Fruit fly (Drosophila melanogaster) whole organism, prepupa: ENCODE measurements around the gene Gasp.
A peak's percentile ranks its signal among the peaks of the same experiment; 100 is the strongest.

Source experiments
- CG10631 ChIP-seq: fragments of 200-800 bp; sonication (Bioruptor generic); optimal IDR thresholded peaks from 2 replicates; lab custom pipeline; 2016; ENCODE audit warnings: missing biosample characterization, missing genetic modification characterization
- CG11294 ChIP-seq: fragments of 200-800 bp; sonication (Bioruptor generic); IDR thresholded peaks from 2 replicates; pipeline ENCODE4 v1.3.6; 2022; ENCODE audit warnings: missing biosample characterization, missing genetic modification characterization
- CG1621 ChIP-seq: fragments of 200-800 bp; sonication (Bioruptor generic); optimal IDR thresholded peaks from 3 replicates; lab custom pipeline; 2018; ENCODE audit warnings: missing biosample characterization, mild to moderate bottlenecking, missing genetic modification characterization
- CG16779 ChIP-seq: fragments of 200-800 bp; sonication (Bioruptor generic); optimal IDR thresholded peaks from 3 replicates; lab custom pipeline; 2017; ENCODE audit warnings: missing biosample characterization, mild to moderate bottlenecking, missing genetic modification characterization
- CG3032 ChIP-seq: fragments of 200-800 bp; optimal IDR thresholded peaks from 2 replicates; lab custom pipeline; 2019; ENCODE audit warnings: missing biosample characterization, mild to moderate bottlenecking, missing genetic modification characterization, moderate library complexity
- CG31627 ChIP-seq: fragments of 200-800 bp; sonication (Bioruptor generic); optimal IDR thresholded peaks from 3 replicates; lab custom pipeline; 2016; ENCODE audit warnings: missing biosample characterization, missing genetic modification characterization
- CG32006 ChIP-seq: fragments of 200-800 bp; sonication (Bioruptor generic); optimal IDR thresholded peaks from 3 replicates; lab custom pipeline; 2017; ENCODE audit warnings: missing biosample characterization, mild to moderate bottlenecking, missing genetic modification characterization
- CG4318 ChIP-seq: fragments of 200-800 bp; sonication (Bioruptor generic); optimal IDR thresholded peaks from 3 replicates; lab custom pipeline; 2017; ENCODE audit warnings: missing biosample characterization, mild to moderate bottlenecking, missing genetic modification characterization
- CG6163 ChIP-seq: fragments of 200-800 bp; sonication (Bioruptor generic); IDR thresholded peaks from 3 replicates; pipeline ENCODE4 v1.3.6; 2022; ENCODE audit warnings: missing biosample characterization, missing genetic modification characterization
- CG6276 ChIP-seq: fragments of 200-800 bp; sonication (Bioruptor generic); optimal IDR thresholded peaks from 2 replicates; lab custom pipeline; 2017; ENCODE audit warnings: missing biosample characterization, mild to moderate bottlenecking, missing genetic modification characterization
- CG6792 ChIP-seq: fragments of 200-800 bp; sonication (Bioruptor generic); optimal IDR thresholded peaks from 3 replicates; lab custom pipeline; 2016; ENCODE audit warnings: missing biosample characterization, missing genetic modification characterization
- CG6854 ChIP-seq: fragments of 200-800 bp; sonication (Bioruptor generic); optimal IDR thresholded peaks from 2 replicates; lab custom pipeline; 2017; ENCODE audit warnings: missing biosample characterization, mild to moderate bottlenecking, missing genetic modification characterization
- CG7368 ChIP-seq: fragments of 200-800 bp; sonication (Bioruptor generic); optimal IDR thresholded peaks from 3 replicates; lab custom pipeline; 2016; ENCODE audit warnings: missing biosample characterization, missing genetic modification characterization
- CG8319 ChIP-seq: fragments of 200-800 bp; sonication (Bioruptor generic); optimal IDR thresholded peaks from 3 replicates; lab custom pipeline; 2016; ENCODE audit warnings: missing biosample characterization, missing genetic modification characterization
- CG8632 ChIP-seq: fragments of 200-800 bp; sonication (Bioruptor generic); optimal IDR thresholded peaks from 3 replicates; lab custom pipeline; 2016; ENCODE audit warnings: missing biosample characterization, missing genetic modification characterization
- CG9139 ChIP-seq: fragments of 200-800 bp; sonication (Bioruptor generic); optimal IDR thresholded peaks from 3 replicates; lab custom pipeline; 2017; ENCODE audit warnings: missing biosample characterization, mild to moderate bottlenecking, missing genetic modification characterization
- Eip75B ChIP-seq: fragments of 200-800 bp; sonication (Bioruptor generic); optimal IDR thresholded peaks from 3 replicates; lab custom pipeline; 2016; ENCODE audit warnings: missing biosample characterization, missing genetic modification characterization
- Eip78C ChIP-seq: fragments of 200-800 bp; sonication (Bioruptor generic); peaks from one replicate; lab custom pipeline; 2016; ENCODE audit warnings: missing biosample characterization, missing genetic modification characterization
- Ets96B ChIP-seq: fragments of 200-800 bp; optimal IDR thresholded peaks from 2 replicates; lab custom pipeline; 2019; ENCODE audit warnings: missing biosample characterization, mild to moderate bottlenecking, missing genetic modification characterization, moderate library complexity
- Gug ChIP-seq: fragments of 200-800 bp; sonication (Bioruptor generic); IDR thresholded peaks from 2 replicates; pipeline ENCODE4 v1.3.6; 2022; ENCODE audit warnings: missing biosample characterization, missing genetic modification characterization
- Hr38 ChIP-seq: sonication (Bioruptor generic); optimal IDR thresholded peaks from 2 replicates; lab custom pipeline; 2016; ENCODE audit warnings: missing biosample characterization, missing genetic modification characterization
- Hr39 ChIP-seq: fragments of 200-800 bp; sonication (Bioruptor generic); optimal IDR thresholded peaks from 2 replicates; lab custom pipeline; 2016; ENCODE audit warnings: missing biosample characterization, missing genetic modification characterization
- Hr4 ChIP-seq: fragments of 200-800 bp; sonication (Bioruptor generic); optimal IDR thresholded peaks from 3 replicates; lab custom pipeline; 2016; ENCODE audit warnings: missing biosample characterization, missing genetic modification characterization
- Smox ChIP-seq: fragments of 200-800 bp; sonication (Bioruptor generic); optimal IDR thresholded peaks from 3 replicates; lab custom pipeline; 2016; ENCODE audit warnings: missing biosample characterization, missing genetic modification characterization
- Sox102F ChIP-seq: fragments of 200-800 bp; sonication (Bioruptor generic); optimal IDR thresholded peaks from 2 replicates; lab custom pipeline; 2016; ENCODE audit warnings: missing biosample characterization, mild to moderate bottlenecking, missing genetic modification characterization
- achi ChIP-seq: fragments of 200-800 bp; sonication (Bioruptor generic); optimal IDR thresholded peaks from 3 replicates; lab custom pipeline; 2016; ENCODE audit warnings: missing biosample characterization, missing genetic modification characterization
- acj6 ChIP-seq: fragments of 200-800 bp; sonication (Bioruptor generic); optimal IDR thresholded peaks from 3 replicates; lab custom pipeline; 2016; ENCODE audit warnings: missing biosample characterization, missing genetic modification characterization
- cyc ChIP-seq: fragments of 200-800 bp; sonication (Bioruptor generic); optimal IDR thresholded peaks from 3 replicates; lab custom pipeline; 2016; ENCODE audit warnings: missing biosample characterization, missing genetic modification characterization
- dac ChIP-seq: fragments of 200-800 bp; sonication (Bioruptor generic); optimal IDR thresholded peaks from 2 replicates; lab custom pipeline; 2017; ENCODE audit warnings: missing biosample characterization, mild to moderate bottlenecking, missing genetic modification characterization
- dsx ChIP-seq: fragments of 200-800 bp; optimal IDR thresholded peaks from 3 replicates; lab custom pipeline; 2019; ENCODE audit warnings: missing biosample characterization, mild to moderate bottlenecking, missing genetic modification characterization, moderate library complexity; ENCODE audit not compliant: poor library complexity, severe bottlenecking
- eg ChIP-seq: fragments of 200-800 bp; sonication (Bioruptor generic); IDR thresholded peaks from 3 replicates; pipeline ENCODE4 v1.3.6; 2022; ENCODE audit warnings: missing biosample characterization, missing genetic modification characterization
- fd85E ChIP-seq: fragments of 200-800 bp; sonication (Bioruptor generic); optimal IDR thresholded peaks from 3 replicates; lab custom pipeline; 2016; ENCODE audit warnings: missing biosample characterization, missing genetic modification characterization
- fkh ChIP-seq: fragments of 200-800 bp; sonication (Bioruptor generic); optimal IDR thresholded peaks from 3 replicates; lab custom pipeline; 2017; ENCODE audit warnings: missing biosample characterization, mild to moderate bottlenecking, missing genetic modification characterization, moderate library complexity
- lz ChIP-seq: fragments of 200-800 bp; sonication (Bioruptor generic); optimal IDR thresholded peaks from 3 replicates; lab custom pipeline; 2016; ENCODE audit warnings: missing biosample characterization, missing genetic modification characterization
- net ChIP-seq: fragments of 200-800 bp; sonication (Bioruptor generic); optimal IDR thresholded peaks from 3 replicates; lab custom pipeline; 2016; ENCODE audit warnings: missing biosample characterization, missing genetic modification characterization
- pdm3 ChIP-seq: fragments of 200-800 bp; sonication (Bioruptor generic); optimal IDR thresholded peaks from 3 replicates; lab custom pipeline; 2016; ENCODE audit warnings: missing biosample characterization, missing genetic modification characterization
- svp ChIP-seq: fragments of 200-800 bp; sonication (Bioruptor generic); peaks from one replicate; lab custom pipeline; 2016; ENCODE audit warnings: missing biosample characterization, missing genetic modification characterization
- topi ChIP-seq: fragments of 200-800 bp; sonication (Bioruptor generic); optimal IDR thresholded peaks from 3 replicates; lab custom pipeline; 2016; ENCODE audit warnings: missing biosample characterization, missing genetic modification characterization

Gene Gasp

DNA sequence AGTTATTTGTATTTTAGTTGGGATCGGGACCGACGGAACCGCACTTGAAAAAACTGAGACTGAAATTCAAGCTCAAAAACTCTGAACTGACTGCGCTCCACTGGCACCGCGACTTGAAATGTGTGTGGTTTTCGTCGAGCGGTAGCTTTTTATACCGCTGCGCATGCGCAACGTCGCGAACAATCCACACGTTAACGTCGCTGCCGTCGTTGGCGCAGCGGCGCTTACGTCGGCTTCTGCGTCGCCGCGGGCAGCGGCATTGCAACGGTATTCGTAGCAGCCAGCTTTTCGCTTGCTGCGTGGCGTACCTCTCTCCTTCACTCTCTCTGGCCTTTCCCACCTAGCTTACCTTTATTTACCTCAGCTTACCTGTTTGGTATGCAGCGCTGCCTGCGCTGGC is at the start of gene Gasp:
Gene Gasp, minus strand, starts transcription at position 124 of the 400 bp plus-strand sequence.
- TF ChIP-seq pdm3 (GFP tag; lab: Kevin White, UChicago), result no peak
- peak; percentile 65 for TF ChIP-seq Eip78C (GFP tag; lab: Kevin White, UChicago)
- TF ChIP-seq acj6 (GFP tag; lab: Kevin White, UChicago), result no peak
- 0 out of 3 replicates have a peak, but pooled peaks have one; percentile 7 for TF ChIP-seq CG6163
- TF ChIP-seq CG32006 (GFP tag; lab: Kevin White, UChicago), result no peak
- peak; percentile 48 for TF ChIP-seq fkh (GFP tag; lab: Kevin White, UChicago)

- TF ChIP-seq CG7368 (GFP tag; lab: Kevin White, UChicago) (no peak), eg (peak; percentile 26; the same call in 1 of the 3 replicates)
- TF ChIP-seq, all 60 proteins: peak for 1
Measured at dm6 chr3R:6149593-6149992, 48.9 kb upstream of the Gasp start.

dm6 chr3R:6149130-6149529 is 48.4 kb upstream of the Gasp start:
- TF ChIP-seq CG6276 (GFP tag; lab: Kevin White, UChicago) (peak; percentile 16), CG32006 (GFP tag; lab: Kevin White, UChicago) (peak; percentile 46), achi (GFP tag; lab: Kevin White, UChicago) (no peak), Eip78C (GFP tag; lab: Kevin White, UChicago) (peak; percentile 77), Ets96B (tag; lab: Kevin White, UChicago) (no peak), dsx (GFP tag; lab: Kevin White, UChicago) (no peak), Hr38 (GFP tag; lab: Kevin White, UChicago) (no peak), Hr4 (GFP tag; lab: Kevin White, UChicago) (peak; percentile 20)

- TF ChIP-seq topi (GFP tag; lab: Kevin White, UChicago) (no peak), eg (0 out of 3 replicates have a peak, but pooled peaks have one; percentile 35), CG8632 (GFP tag; lab: Kevin White, UChicago) (no peak)
- TF ChIP-seq, all 60 proteins: peak for 1
Measured at dm6 chr3R:6141768-6142167, 41.1 kb upstream of the Gasp start.

DNA sequence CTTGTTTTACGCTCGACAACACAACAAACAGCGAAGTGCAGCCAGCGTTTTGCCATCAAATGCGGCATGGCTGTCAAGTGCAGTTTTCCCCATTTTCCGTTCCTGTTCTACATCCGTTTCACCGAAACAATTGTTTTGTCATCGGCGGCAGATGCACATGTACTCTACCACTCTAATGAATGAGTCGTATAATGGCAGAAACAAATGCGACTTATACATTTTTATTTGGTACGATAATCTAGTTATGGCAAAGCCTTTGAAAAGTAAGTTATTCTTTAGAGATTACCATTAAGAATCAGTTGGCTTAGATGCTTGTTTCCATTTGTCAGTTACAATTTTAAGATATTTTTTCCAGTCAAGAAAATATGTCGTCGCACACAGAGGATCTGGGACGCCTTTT is 21.6 kb upstream of the Gasp start, which contains the start of gene Vha14-2:
Gene Vha14-2, plus strand, starts transcription at position 301 of the 400 bp plus-strand sequence.
- TF ChIP-seq dac (no peak), CG16779 (tag; lab: Kevin White, UChicago) (no peak)

DNA sequence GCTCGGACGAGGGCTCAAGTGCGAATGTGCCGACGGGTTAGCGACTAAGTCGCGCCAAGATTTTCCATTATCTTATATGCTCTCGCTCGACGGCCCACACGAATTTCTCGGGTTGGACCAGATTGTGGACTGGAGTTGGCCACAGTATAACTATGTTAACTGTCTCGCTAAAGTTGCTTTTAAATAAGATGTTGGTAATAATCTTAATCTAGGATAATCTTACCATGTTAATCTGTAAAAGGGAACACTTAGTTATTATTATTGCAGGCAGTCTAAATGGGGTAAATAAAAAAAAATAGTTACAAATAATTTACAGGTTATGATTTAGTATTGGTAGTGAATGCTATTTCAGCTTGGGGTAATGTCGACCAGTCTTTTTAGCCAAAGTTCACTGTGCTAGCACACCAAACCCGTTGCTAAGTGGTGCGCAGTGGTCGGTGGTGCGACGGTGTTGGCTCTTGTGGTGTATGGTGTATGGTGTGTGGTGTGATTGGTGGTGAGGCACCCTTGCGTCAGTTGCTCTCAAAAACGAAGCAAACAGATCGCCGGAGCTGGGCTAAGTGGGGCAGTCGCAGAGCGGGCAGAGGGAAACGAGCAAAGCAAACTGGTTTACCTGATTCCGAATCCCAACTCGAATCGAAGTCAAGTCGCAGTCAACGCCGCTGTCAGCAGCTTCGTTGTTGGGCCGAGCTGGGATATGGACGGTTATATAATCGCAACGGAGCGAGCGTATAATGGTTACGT is 11.7 kb upstream of the Gasp start, which contains the start of gene Obp83g:
Gene Obp83g, minus strand, starts transcription at position 51 of the 744 bp plus-strand sequence.
- TF ChIP-seq Hr38 (GFP tag; lab: Kevin White, UChicago), result no peak
- no peak for TF ChIP-seq fkh (GFP tag; lab: Kevin White, UChicago)
- peak; percentile 69 for TF ChIP-seq Hr39 (GFP tag; lab: Kevin White, UChicago)
- TF ChIP-seq Eip78C (GFP tag; lab: Kevin White, UChicago), result peak; percentile 94
- TF ChIP-seq CG8319 (GFP tag; lab: Kevin White, UChicago), result peak; percentile 62
- peak; percentile 76 for TF ChIP-seq net (GFP tag; lab: Kevin White, UChicago)
- TF ChIP-seq Gug (GFP tag; lab: Robert Waterston, UW), result peak; percentile 61
- peak; percentile 37 for TF ChIP-seq CG1621 (tag; lab: Kevin White, UChicago)
- TF ChIP-seq Ets96B (tag; lab: Kevin White, UChicago), result peak; percentile 77
- TF ChIP-seq acj6 (GFP tag; lab: Kevin White, UChicago), result peak; percentile 78
- peak; percentile 48; the same call in 2 of the 3 replicates for TF ChIP-seq CG6163
- peak; percentile 5 for TF ChIP-seq CG6854
- TF ChIP-seq CG4318 (GFP tag; lab: Kevin White, UChicago), result peak; percentile 71
- peak; percentile 69 for TF ChIP-seq CG31627 (GFP tag; lab: Kevin White, UChicago)
- peak; percentile 72 for TF ChIP-seq CG8632 (GFP tag; lab: Kevin White, UChicago)
- TF ChIP-seq Hr4 (GFP tag; lab: Kevin White, UChicago), result peak; percentile 81
- peak; percentile 46 for TF ChIP-seq CG16779 (tag; lab: Kevin White, UChicago)
- TF ChIP-seq svp (GFP tag; lab: Kevin White, UChicago), result peak; percentile 93
- peak; percentile 63 for TF ChIP-seq CG9139
- peak; percentile 82 for TF ChIP-seq CG3032 (tag; lab: Kevin White, UChicago)
- peak; percentile 79 for TF ChIP-seq Eip75B
- peak; percentile 66 for TF ChIP-seq CG7368 (GFP tag; lab: Kevin White, UChicago)
- peak; percentile 78 for TF ChIP-seq Sox102F (GFP tag; lab: Kevin White, UChicago)
- peak; percentile 81 for TF ChIP-seq lz
- TF ChIP-seq CG10631 (GFP tag; lab: Kevin White, UChicago), result peak; percentile 79
- peak; percentile 81 for TF ChIP-seq CG6792 (GFP tag; lab: Kevin White, UChicago)
- TF ChIP-seq dsx (GFP tag; lab: Kevin White, UChicago), result peak; percentile 71
- TF ChIP-seq cyc (GFP tag; lab: Kevin White, UChicago), result peak; percentile 65
- no peak for TF ChIP-seq fd85E (GFP tag; lab: Kevin White, UChicago)
- TF ChIP-seq CG11294 (GFP tag; lab: Robert Waterston, UW), result no peak
- peak; percentile 69 for TF ChIP-seq Smox (GFP tag; lab: Kevin White, UChicago)
- peak; percentile 83 for TF ChIP-seq CG32006 (GFP tag; lab: Kevin White, UChicago)
